Worm (Caenorhabditis elegans): ENCODE results near the gene D2096.12.

DNA sequence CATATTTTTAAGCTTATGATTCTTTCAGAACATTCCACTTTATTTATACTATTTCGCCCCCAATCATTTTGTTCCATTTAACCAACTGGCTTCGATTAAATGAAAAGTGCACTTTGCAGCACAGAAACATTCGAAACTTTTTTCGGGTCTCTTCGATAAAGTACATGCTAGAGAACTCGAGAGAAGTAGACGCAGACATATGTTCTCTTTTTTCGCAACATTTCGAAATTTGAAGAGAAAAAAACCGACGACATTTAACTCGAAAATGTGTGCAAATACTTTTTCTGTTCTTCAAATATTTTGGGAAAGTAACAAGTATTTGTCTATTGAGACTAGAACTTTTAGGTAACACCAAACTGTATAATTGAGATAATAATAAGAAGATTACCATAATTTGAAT is 13.7 kb downstream of the D2096.12 start:
- TF ChIP-seq him-1 (tag; optimal IDR thresholded peaks at IDR 0.05) (no peak), W03F9.2 (tag; optimal IDR thresholded peaks at IDR 0.05) (no peak), dao-5 (tag; optimal IDR thresholded peaks at IDR 0.05) (no peak)

Data from whole organism, L4/young adult.